Worm (Caenorhabditis elegans): Measurements from ENCODE around the gene aagr-2.

aagr-2 gene

DNA sequence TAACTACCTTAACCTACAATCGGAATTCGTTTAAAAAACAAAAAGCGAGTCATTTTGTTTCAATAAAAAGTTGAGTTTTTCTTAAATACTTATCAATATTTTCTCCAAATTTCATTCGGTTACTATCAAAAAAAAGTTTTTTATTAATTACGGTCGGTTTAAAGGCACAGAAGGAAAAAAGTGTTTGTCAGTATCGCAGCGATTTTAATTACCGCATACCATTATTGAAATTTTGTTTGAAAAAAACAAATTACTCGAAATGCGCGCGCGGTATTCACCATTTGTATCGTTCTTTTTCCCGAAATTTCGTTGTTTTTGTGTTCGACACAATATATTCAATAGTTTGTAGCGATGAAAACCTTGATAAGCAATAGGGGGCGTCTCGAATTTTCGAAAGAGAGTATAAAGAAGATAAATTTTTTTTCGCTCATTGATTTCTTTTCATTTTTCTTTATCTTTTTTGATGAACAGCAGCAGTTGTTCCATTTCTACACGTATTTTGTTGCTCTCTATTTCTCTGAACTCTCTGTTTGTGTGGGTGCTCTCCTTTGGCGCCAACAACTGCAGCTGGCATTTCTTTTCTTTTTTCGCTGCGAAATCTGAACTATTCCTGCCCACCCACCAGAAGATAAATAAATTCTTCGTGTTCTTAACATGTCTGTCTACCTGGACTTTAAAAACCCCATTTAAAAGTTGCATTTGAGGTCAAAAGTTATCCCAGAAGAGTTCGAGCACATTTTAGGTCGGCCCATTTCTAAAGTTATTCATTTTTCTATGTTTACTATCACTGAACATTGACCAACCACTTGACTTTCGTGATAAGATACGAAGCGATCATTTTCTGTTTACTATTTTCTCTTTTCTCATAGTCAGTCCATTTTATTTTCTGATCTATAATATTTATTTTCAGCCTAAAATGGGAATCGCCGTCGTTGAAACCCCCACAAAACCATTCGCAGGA, 36.2 kb downstream of the aagr-2 start, which contains the start of gene pgm-1 (continued):
- no peak for TF ChIP-seq nhr-28 (tag; optimal IDR thresholded peaks at IDR 0.05)

ce11 chrII:4885976-4886375, 39.1 kb downstream of the aagr-2 start, which contains the start of gene R05F9.7:
R05F9.7 (plus strand) TSS chrII:4886276.
- TF ChIP-seq ZK546.5 (tag; optimal IDR thresholded peaks at IDR 0.05) (no peak), unc-39 (tag; optimal IDR thresholded peaks at IDR 0.05) (no peak), lin-39 (tag; optimal IDR thresholded peaks at IDR 0.05) (no peak), fos-1 (tag; optimal IDR thresholded peaks at IDR 0.05) (no peak), nhr-76 (tag; optimal IDR thresholded peaks at IDR 0.05) (no peak), egl-5 (tag; optimal IDR thresholded peaks at IDR 0.05) (no peak), nhr-67 (tag; optimal IDR thresholded peaks at IDR 0.05) (no peak), snpc-4 (tag; optimal IDR thresholded peaks at IDR 0.05) (no peak), nhr-23 (tag; optimal IDR thresholded peaks at IDR 0.05) (no peak), elt-2 (tag; optimal IDR thresholded peaks at IDR 0.05) (no peak), hmg-11 (tag; optimal IDR thresholded peaks at IDR 0.05) (no peak), ceh-9 (tag; optimal IDR thresholded peaks at IDR 0.05) (no peak), tbx-2 (tag; optimal IDR thresholded peaks at IDR 0.05) (no peak), nfya-1 (tag; optimal IDR thresholded peaks at IDR 0.05; ENCODE audit: insufficient read depth) (no peak), zag-1 (tag; optimal IDR thresholded peaks at IDR 0.05) (no peak), mml-1 (tag; optimal IDR thresholded peaks at IDR 0.05) (no peak), pha-4 (tag; optimal IDR thresholded peaks at IDR 0.05) (no peak)

DNA sequence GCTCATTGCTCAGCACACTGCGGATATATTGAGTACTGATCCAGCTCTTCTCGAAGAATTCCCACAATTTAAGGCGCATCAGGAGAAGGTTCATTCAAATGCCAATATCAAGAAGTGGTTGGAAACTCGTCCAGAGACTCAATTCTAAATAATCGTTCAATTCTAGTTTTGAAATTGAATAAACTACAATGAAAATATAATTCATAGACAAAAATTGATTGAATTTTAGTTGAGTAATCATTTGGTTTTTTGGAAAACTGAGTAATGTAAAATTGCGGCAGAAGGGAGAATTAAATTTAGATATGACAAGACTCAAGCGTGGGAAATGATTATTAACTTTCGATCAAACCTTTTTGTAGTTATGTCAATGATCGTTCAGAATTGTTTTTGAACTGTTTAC, 40.6 kb downstream of the aagr-2 start:
- no peak for TF ChIP-seq nhr-77 (tag; optimal IDR thresholded peaks at IDR 0.05)
- TF ChIP-seq nhr-12 (tag; optimal IDR thresholded peaks at IDR 0.05), result no peak
- no peak for TF ChIP-seq aly-2 (tag; optimal IDR thresholded peaks at IDR 0.05)
- TF ChIP-seq ceh-28 (tag; optimal IDR thresholded peaks at IDR 0.05), result no peak
- no peak for TF ChIP-seq tbx-2 (tag; optimal IDR thresholded peaks at IDR 0.05)
- TF ChIP-seq ceh-82 (tag; optimal IDR thresholded peaks at IDR 0.05), result no peak
- no peak for TF ChIP-seq hmg-11 (tag; optimal IDR thresholded peaks at IDR 0.05)
- TF ChIP-seq pqm-1 (tag; optimal IDR thresholded peaks at IDR 0.05), result no peak
- TF ChIP-seq mml-1 (tag; optimal IDR thresholded peaks at IDR 0.05), result no peak
- TF ChIP-seq fkh-2 (tag; optimal IDR thresholded peaks at IDR 0.05), result no peak
- no peak for TF ChIP-seq unc-62 (GFP tag; optimal IDR thresholded peaks at IDR 0.05)
- no peak for TF ChIP-seq elt-2 (tag; optimal IDR thresholded peaks at IDR 0.05)
- no peak for TF ChIP-seq ceh-9 (tag; optimal IDR thresholded peaks at IDR 0.05)
- no peak for TF ChIP-seq zag-1 (tag; optimal IDR thresholded peaks at IDR 0.05)
- no peak for TF ChIP-seq nhr-67 (tag; optimal IDR thresholded peaks at IDR 0.05)
- no peak for TF ChIP-seq ZK546.5 (tag; optimal IDR thresholded peaks at IDR 0.05)
- TF ChIP-seq nhr-25 (tag; optimal IDR thresholded peaks at IDR 0.05), result no peak
- TF ChIP-seq ceh-16 (tag; optimal IDR thresholded peaks at IDR 0.05), result no peak

DNA sequence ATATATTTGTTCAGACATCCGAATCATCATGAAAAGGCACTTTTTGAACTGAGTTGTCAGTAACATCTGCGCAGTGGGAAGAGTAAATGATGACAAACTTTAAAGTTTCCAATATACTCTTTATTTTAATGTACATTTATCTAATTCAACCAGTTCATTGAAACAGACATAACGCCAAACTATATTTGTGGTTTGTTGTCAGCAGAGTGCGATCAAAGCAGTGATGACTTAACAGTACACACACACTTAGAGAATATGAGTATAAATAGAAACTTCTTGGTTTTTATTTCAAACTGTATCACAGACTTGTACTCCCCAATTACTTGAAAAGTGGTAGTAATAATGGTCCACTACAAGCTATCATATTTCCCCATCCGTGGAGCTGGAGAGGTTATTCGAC, 41.6 kb downstream of the aagr-2 start, which contains the start of gene gst-8:
gst-8 (plus strand) TSS at position 301 of the 400 bp plus-strand sequence.
- peak; percentile 24 for TF ChIP-seq elt-2 (tag; optimal IDR thresholded peaks at IDR 0.05)
- TF ChIP-seq daf-12 (tag; optimal IDR thresholded peaks at IDR 0.05), result no peak

DNA sequence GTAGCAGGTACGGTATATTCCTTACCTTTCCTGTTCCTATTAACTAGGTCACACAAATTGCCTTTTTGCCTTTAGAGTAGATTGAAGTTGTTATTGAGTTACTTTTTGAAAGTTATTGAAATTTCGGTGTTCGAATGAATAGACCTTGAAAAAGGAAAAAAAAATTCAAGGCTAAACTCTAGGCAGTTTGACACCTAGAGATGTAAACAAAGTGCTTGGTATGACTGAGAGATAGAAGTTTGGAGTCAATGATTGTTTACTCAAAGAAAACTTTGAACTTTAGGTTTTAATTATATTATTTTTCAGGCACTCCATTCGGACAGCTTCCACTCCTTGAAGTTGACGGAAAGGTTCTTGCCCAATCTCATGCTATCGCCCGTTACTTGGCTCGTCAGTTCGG, 42.5 kb downstream of the aagr-2 start:
- no peak for TF ChIP-seq ama-1 (optimal IDR thresholded peaks at IDR 0.05)
- peak; percentile 68 for TF ChIP-seq pha-4 (tag; optimal IDR thresholded peaks at IDR 0.05)
- TF ChIP-seq egl-27 (tag; optimal IDR thresholded peaks at IDR 0.05), result no peak
- TF ChIP-seq lin-15B (tag; optimal IDR thresholded peaks at IDR 0.05), result no peak
- no peak for TF ChIP-seq nhr-76 (tag; optimal IDR thresholded peaks at IDR 0.05)

DNA sequence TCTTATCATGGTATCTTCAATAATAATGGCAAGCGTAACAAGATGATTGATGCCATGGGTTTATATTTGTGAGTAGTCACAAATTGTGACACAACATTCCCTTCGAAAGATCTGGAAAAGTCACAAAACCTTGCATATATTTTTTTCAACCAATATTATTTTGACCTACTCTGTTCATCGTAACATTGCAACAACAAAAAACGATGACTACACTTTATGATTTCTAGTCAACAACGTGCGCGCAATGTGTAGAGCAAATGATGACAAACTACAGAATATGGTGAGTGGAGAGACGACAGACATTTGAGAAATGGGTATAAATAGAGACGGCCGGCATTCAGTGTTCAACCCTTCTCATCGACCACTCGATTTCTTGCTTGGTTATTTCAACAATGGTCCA, 43.3 kb downstream of the aagr-2 start, which contains the start of gene gst-7:
gst-7 (plus strand) TSS at position 336 of the 400 bp plus-strand sequence.
- TF ChIP-seq pha-4 (tag; optimal IDR thresholded peaks at IDR 0.05), result peak; percentile 92
- TF ChIP-seq nhr-67 (tag; optimal IDR thresholded peaks at IDR 0.05), result no peak
- TF ChIP-seq pqm-1 (tag; optimal IDR thresholded peaks at IDR 0.05), result peak; percentile 76
- no peak for TF ChIP-seq ztf-11 (tag; optimal IDR thresholded peaks at IDR 0.05)
- no peak for TF ChIP-seq egl-27 (tag; optimal IDR thresholded peaks at IDR 0.05)
- no peak for TF ChIP-seq sea-2 (GFP tag; optimal IDR thresholded peaks at IDR 0.05)
- no peak for TF ChIP-seq ztf-4 (tag; optimal IDR thresholded peaks at IDR 0.05)
- no peak for TF ChIP-seq ceh-28 (tag; optimal IDR thresholded peaks at IDR 0.05)
- peak; percentile 96 for TF ChIP-seq skn-1 (tag; optimal IDR thresholded peaks at IDR 0.05)
- no peak for TF ChIP-seq lin-15B (tag; optimal IDR thresholded peaks at IDR 0.05)
- TF ChIP-seq elt-3 (tag; optimal IDR thresholded peaks at IDR 0.05), result no peak
- no peak for TF ChIP-seq fkh-2 (tag; optimal IDR thresholded peaks at IDR 0.05)
- peak; percentile 26 for TF ChIP-seq lin-39 (tag; optimal IDR thresholded peaks at IDR 0.05)
- no peak for TF ChIP-seq zag-1 (tag; optimal IDR thresholded peaks at IDR 0.05)
- peak; percentile 34 for TF ChIP-seq nhr-23 (tag; optimal IDR thresholded peaks at IDR 0.05)
- no peak for TF ChIP-seq eor-1 (tag; optimal IDR thresholded peaks at IDR 0.05)
- TF ChIP-seq elt-2 (tag; optimal IDR thresholded peaks at IDR 0.05), result peak; percentile 92
- no peak for TF ChIP-seq hmg-11 (tag; optimal IDR thresholded peaks at IDR 0.05)
- TF ChIP-seq nhr-25 (tag; optimal IDR thresholded peaks at IDR 0.05), result peak; percentile 25
- no peak for TF ChIP-seq ama-1 (optimal IDR thresholded peaks at IDR 0.05)
- peak; percentile 40 for TF ChIP-seq nfya-1 (tag; optimal IDR thresholded peaks at IDR 0.05; ENCODE audit: insufficient read depth)
- TF ChIP-seq nhr-77 (tag; optimal IDR thresholded peaks at IDR 0.05), result no peak
